Worm (Caenorhabditis elegans) whole organism, L4 larva: ENCODE results near the gene F17C11.2.

Source experiments
- D1046.2 ChIP-seq: fragments of 200-800 bp; sonication (Bioruptor generic); IDR thresholded peaks from 2 replicates; pipeline ENCODE4 v1.3.6; 2022; ENCODE audit warnings: missing genetic modification characterization, missing compliant biosample characterization
- F10B5.3 ChIP-seq: sonication (generic microtip); optimal IDR thresholded peaks from 2 replicates; lab custom pipeline; 2016; ENCODE audit warnings: mild to moderate bottlenecking, missing genetic modification characterization, missing compliant biosample characterization
- F44E2.7 ChIP-seq: fragments of 200-800 bp; sonication (Bioruptor generic); IDR thresholded peaks from 2 replicates; pipeline ENCODE4 v2.1.2; 2022; ENCODE audit warnings: missing genetic modification characterization, missing compliant biosample characterization
- F49E8.2 ChIP-seq: sonication (generic microtip); optimal IDR thresholded peaks from 2 replicates; lab custom pipeline; 2016; ENCODE audit warnings: missing compliant biosample characterization, mild to moderate bottlenecking, missing genetic modification characterization, borderline replicate concordance
- Y48G9A.11 ChIP-seq: fragments of 200-800 bp; sonication (Bioruptor generic); IDR thresholded peaks from 2 replicates; pipeline ENCODE4 v1.3.6; 2022; ENCODE audit warnings: missing genetic modification reagents, missing genetic modification characterization, missing compliant biosample characterization
- Y5F2A.4 ChIP-seq: fragments of 200-800 bp; sonication (Bioruptor generic); optimal IDR thresholded peaks from 2 replicates; lab custom pipeline; 2018; ENCODE audit warnings: mild to moderate bottlenecking, missing genetic modification characterization, missing compliant biosample characterization
- Y75B8A.6 ChIP-seq: fragments of 200-800 bp; sonication (Bioruptor generic); IDR thresholded peaks from 2 replicates; pipeline ENCODE4 v1.3.6; 2022; ENCODE audit warnings: missing genetic modification reagents, missing genetic modification characterization, missing compliant biosample characterization
- ZK546.5 ChIP-seq, 2 experiments: sonication (generic microtip); optimal IDR thresholded peaks; 2 replicates each; lab custom pipeline; 2017; ENCODE audit warnings: missing biosample characterization in 2 of 2, missing genetic modification characterization in 2 of 2
- aha-1 ChIP-seq: fragments of 150-350 bp; peaks from one replicate; lab custom pipeline; 2014; ENCODE audit warnings: missing biosample characterization, missing genetic modification characterization
- ama-1 ChIP-seq: fragments of 150-350 bp; optimal IDR thresholded peaks from 2 replicates; lab custom pipeline; 2014; ENCODE audit warnings: inconsistent platforms, mixed read lengths
- attf-4 ChIP-seq: sonication (generic microtip); optimal IDR thresholded peaks from 3 replicates; lab custom pipeline; 2017; ENCODE audit warnings: missing biosample characterization, missing genetic modification characterization
- ceh-20 ChIP-seq: fragments of 200-800 bp; sonication (Bioruptor generic); IDR thresholded peaks from 2 replicates; pipeline ENCODE4 v1.3.6; 2022; ENCODE audit warnings: missing genetic modification reagents, missing genetic modification characterization, missing compliant biosample characterization
- ceh-28 ChIP-seq: fragments of 150-350 bp; optimal IDR thresholded peaks from 2 replicates; lab custom pipeline; 2014; ENCODE audit warnings: missing biosample characterization, missing genetic modification reagents, missing genetic modification characterization
- ceh-32 ChIP-seq: sonication (generic microtip); optimal IDR thresholded peaks from 2 replicates; lab custom pipeline; 2016; ENCODE audit warnings: mild to moderate bottlenecking, missing genetic modification characterization, missing compliant biosample characterization; ENCODE audit not compliant: poor library complexity
- ceh-62 ChIP-seq: sonication (generic microtip); optimal IDR thresholded peaks from 2 replicates; lab custom pipeline; 2017; ENCODE audit warnings: missing biosample characterization, missing genetic modification characterization
- ces-1 ChIP-seq: fragments of 150-350 bp; sonication (generic microtip); optimal IDR thresholded peaks from 4 replicates; lab custom pipeline; 2014; ENCODE audit warnings: missing biosample characterization, missing genetic modification reagents, missing genetic modification characterization
- egl-27 ChIP-seq: sonication (generic microtip); optimal IDR thresholded peaks from 3 replicates; lab custom pipeline; 2017; ENCODE audit warnings: missing biosample characterization, missing genetic modification reagents, missing genetic modification characterization
- egl-43 ChIP-seq: fragments of 200-800 bp; sonication (Bioruptor generic); IDR thresholded peaks from 2 replicates; pipeline ENCODE4 v1.3.6; 2022; ENCODE audit warnings: missing genetic modification reagents, missing genetic modification characterization, missing compliant biosample characterization
- fkh-10 ChIP-seq: fragments of 150-350 bp; optimal IDR thresholded peaks from 2 replicates; lab custom pipeline; 2014; ENCODE audit warnings: missing biosample characterization, missing genetic modification reagents, missing genetic modification characterization
- fos-1 ChIP-seq: fragments of 150-350 bp; optimal IDR thresholded peaks from 2 replicates; lab custom pipeline; 2014; ENCODE audit warnings: missing biosample characterization, missing genetic modification characterization
- gei-8 ChIP-seq: fragments of 200-800 bp; sonication (Bioruptor generic); optimal IDR thresholded peaks from 2 replicates; lab custom pipeline; 2018; ENCODE audit warnings: mild to moderate bottlenecking, missing genetic modification characterization, missing compliant biosample characterization
- jun-1 ChIP-seq: fragments of 150-350 bp; optimal IDR thresholded peaks from 2 replicates; lab custom pipeline; 2014; ENCODE audit warnings: missing biosample characterization, missing genetic modification reagents, missing genetic modification characterization
- lim-7 ChIP-seq: fragments of 200-800 bp; sonication (Bioruptor generic); IDR thresholded peaks from 2 replicates; pipeline ENCODE4 v1.3.6; 2022; ENCODE audit warnings: missing genetic modification characterization, missing compliant biosample characterization
- lin-1 ChIP-seq: fragments of 200-800 bp; sonication (Bioruptor generic); IDR thresholded peaks from 2 replicates; pipeline ENCODE4 v1.3.6; 2022; ENCODE audit warnings: missing genetic modification reagents, missing genetic modification characterization, missing compliant biosample characterization
- lin-15B ChIP-seq: fragments of 150-350 bp; sonication (generic microtip); optimal IDR thresholded peaks from 3 replicates; lab custom pipeline; 2014; ENCODE audit warnings: missing biosample characterization, missing genetic modification characterization
- lin-29 ChIP-seq: fragments of 200-800 bp; sonication (Bioruptor generic); IDR thresholded peaks from 2 replicates; pipeline ENCODE4 v1.3.6; 2022; ENCODE audit warnings: missing genetic modification reagents, missing genetic modification characterization, missing compliant biosample characterization
- lin-38 ChIP-seq: fragments of 200-800 bp; sonication (Bioruptor generic); IDR thresholded peaks from 2 replicates; pipeline ENCODE4 v1.3.6; 2022; ENCODE audit warnings: missing genetic modification reagents, missing genetic modification characterization, missing compliant biosample characterization
- lin-39 ChIP-seq: fragments of 150-350 bp; optimal IDR thresholded peaks from 2 replicates; lab custom pipeline; 2014; ENCODE audit warnings: missing biosample characterization, missing genetic modification reagents, missing genetic modification characterization
- lsy-2 ChIP-seq, 2 experiments: fragments of 150-350 bp in 1 of 2; sonication (generic microtip) in 1 of 2; optimal IDR thresholded peaks; 2 replicates each; lab custom pipeline; 2014 to 2017; ENCODE audit warnings: missing biosample characterization in 2 of 2, missing genetic modification characterization in 2 of 2
- madf-5 ChIP-seq, 2 experiments: fragments of 200-800 bp; sonication (Bioruptor generic); IDR thresholded peaks; 2 replicates each; pipeline ENCODE4 v1.3.6; 2022; ENCODE audit warnings: missing compliant biosample characterization in 2 of 2, missing genetic modification characterization in 2 of 2
- madf-9 ChIP-seq: fragments of 200-800 bp; sonication (Bioruptor generic); conservative IDR thresholded peaks from 2 replicates; pipeline ENCODE4 v1.3.6; 2022; ENCODE audit warnings: missing genetic modification reagents, missing genetic modification characterization, missing compliant biosample characterization
- mdt-29 ChIP-seq: fragments of 200-800 bp; sonication (Bioruptor generic); IDR thresholded peaks from 2 replicates; pipeline ENCODE4 v1.3.6; 2022; ENCODE audit warnings: missing genetic modification reagents, missing genetic modification characterization, missing compliant biosample characterization
- mep-1 ChIP-seq: fragments of 150-350 bp; sonication (generic microtip); optimal IDR thresholded peaks from 3 replicates; lab custom pipeline; 2014; ENCODE audit warnings: missing biosample characterization, missing genetic modification characterization
- mes-2 ChIP-seq: sonication (generic microtip); optimal IDR thresholded peaks from 2 replicates; lab custom pipeline; 2016; ENCODE audit warnings: missing genotype, mild to moderate bottlenecking, missing genetic modification characterization, missing compliant biosample characterization; ENCODE audit not compliant: poor library complexity, severe bottlenecking
- mxl-2 ChIP-seq: fragments of 200-800 bp; sonication (Bioruptor generic); conservative IDR thresholded peaks from 2 replicates; pipeline ENCODE4 v1.3.6; 2022; ENCODE audit warnings: missing genetic modification reagents, missing genetic modification characterization, missing compliant biosample characterization
- mxl-3 ChIP-seq: fragments of 200-800 bp; sonication (Bioruptor generic); optimal IDR thresholded peaks from 2 replicates; lab custom pipeline; 2018; ENCODE audit warnings: mild to moderate bottlenecking, missing genetic modification characterization, missing compliant biosample characterization
- nhr-28 ChIP-seq: fragments of 150-350 bp; optimal IDR thresholded peaks from 2 replicates; lab custom pipeline; 2014; ENCODE audit warnings: missing biosample characterization, missing genetic modification characterization
- nhr-48 ChIP-seq: sonication (generic microtip); optimal IDR thresholded peaks from 2 replicates; lab custom pipeline; 2016; ENCODE audit warnings: mild to moderate bottlenecking, missing genetic modification characterization, missing compliant biosample characterization
- nhr-6 ChIP-seq: fragments of 150-350 bp; optimal IDR thresholded peaks from 2 replicates; lab custom pipeline; 2014; ENCODE audit warnings: missing biosample characterization, missing genetic modification characterization
- php-3 ChIP-seq: fragments of 200-800 bp; sonication (Bioruptor generic); IDR thresholded peaks from 2 replicates; pipeline ENCODE4 v1.3.6; 2022; ENCODE audit warnings: missing genetic modification reagents, missing genetic modification characterization, missing compliant biosample characterization
- pqm-1 ChIP-seq: sonication (generic microtip); optimal IDR thresholded peaks from 2 replicates; lab custom pipeline; 2017; ENCODE audit warnings: missing biosample characterization, missing genetic modification characterization
- rbr-2 ChIP-seq: sonication (generic microtip); optimal IDR thresholded peaks from 2 replicates; lab custom pipeline; 2016; ENCODE audit warnings: missing genotype, missing genetic modification characterization, missing compliant biosample characterization
- saeg-2 ChIP-seq: fragments of 200-800 bp; sonication (Bioruptor generic); IDR thresholded peaks from 2 replicates; pipeline ENCODE4 v1.3.6; 2022; ENCODE audit warnings: missing genetic modification reagents, missing genetic modification characterization, missing compliant biosample characterization
- sdz-12 ChIP-seq: fragments of 200-800 bp; sonication (Bioruptor generic); optimal IDR thresholded peaks from 2 replicates; lab custom pipeline; 2018; ENCODE audit warnings: mild to moderate bottlenecking, missing genetic modification characterization, missing compliant biosample characterization
- set-16 ChIP-seq: fragments of 200-800 bp; sonication (Bioruptor generic); IDR thresholded peaks from 2 replicates; pipeline ENCODE4 v1.3.6; 2022; ENCODE audit warnings: missing genetic modification reagents, missing genetic modification characterization, missing compliant biosample characterization
- skn-1 ChIP-seq: fragments of 150-350 bp; optimal IDR thresholded peaks from 2 replicates; lab custom pipeline; 2014; ENCODE audit warnings: missing biosample characterization, missing genetic modification characterization
- snpc-4 ChIP-seq: fragments of 150-350 bp; optimal IDR thresholded peaks from 2 replicates; lab custom pipeline; 2014; ENCODE audit warnings: missing biosample characterization, missing genetic modification characterization
- spr-1 ChIP-seq: sonication (generic microtip); optimal IDR thresholded peaks from 2 replicates; lab custom pipeline; 2016; ENCODE audit warnings: mild to moderate bottlenecking, missing genetic modification characterization, missing compliant biosample characterization
- unc-39 ChIP-seq: sonication (generic microtip); optimal IDR thresholded peaks from 2 replicates; lab custom pipeline; 2017; ENCODE audit warnings: missing biosample characterization, missing genetic modification characterization
- vab-7 ChIP-seq: fragments of 200-800 bp; sonication (Bioruptor generic); IDR thresholded peaks from 2 replicates; pipeline ENCODE4 v1.3.6; 2022; ENCODE audit warnings: missing genetic modification reagents, missing genetic modification characterization, missing compliant biosample characterization
- zag-1 ChIP-seq: fragments of 150-350 bp; optimal IDR thresholded peaks from 2 replicates; lab custom pipeline; 2014; ENCODE audit warnings: missing biosample characterization, missing genetic modification characterization
- zfp-3 ChIP-seq: fragments of 200-800 bp; sonication (Bioruptor generic); conservative IDR thresholded peaks from 2 replicates; pipeline ENCODE4 v1.3.6; 2022; ENCODE audit warnings: missing genetic modification reagents, missing genetic modification characterization, missing compliant biosample characterization
- zip-11 ChIP-seq: fragments of 200-800 bp; sonication (Bioruptor generic); IDR thresholded peaks from 2 replicates; pipeline ENCODE4 v1.3.6; 2022; ENCODE audit warnings: missing genetic modification characterization, missing compliant biosample characterization

F17C11.2 gene

DNA sequence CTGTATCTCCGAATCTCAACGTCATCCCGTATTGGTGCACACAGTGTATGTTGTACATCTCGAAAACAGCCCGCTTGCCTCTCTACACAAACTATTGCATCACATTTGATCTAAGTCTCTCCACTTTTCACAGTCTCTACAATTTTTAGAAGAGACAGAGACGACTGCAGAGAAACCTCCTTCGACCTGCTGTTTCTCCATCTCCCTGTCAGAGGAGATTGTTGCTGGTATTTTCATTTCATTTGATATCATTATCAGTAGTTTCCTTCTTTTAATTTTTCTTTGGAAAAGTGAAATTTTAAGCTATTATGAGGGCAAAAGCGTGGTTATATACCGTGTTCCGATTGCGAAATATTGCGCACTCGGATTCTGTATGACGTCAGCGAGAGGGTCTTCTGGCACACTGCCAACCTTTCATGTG lies 7.4 kb upstream of the F17C11.2 start (continued):
- TF ChIP-seq Y48G9A.11 (GFP tag; lab: Robert Waterston, UW) (no peak), madf-5 (GFP tag; IDR thresholded peaks at IDR 0.05; lab: Robert Waterston, UW) (no peak), set-16 (GFP tag; lab: Robert Waterston, UW) (no peak), madf-9 (GFP tag; lab: Robert Waterston, UW) (no peak), nhr-28 (peak; percentile 95), F10B5.3 (tag; lab: Kevin White, UChicago) (no peak), unc-39 (tag; lab: Kevin White, UChicago) (no peak), fos-1 (tag; lab: Kevin White, UChicago) (no peak), lin-1 (GFP tag; lab: Robert Waterston, UW) (no peak; the same call in 1 of the 2 replicates), lin-39 (tag; lab: Kevin White, UChicago) (no peak), ama-1 (lab: Kevin White, UChicago) (peak; percentile 58), ZK546.5 (tag; optimal IDR thresholded peaks at IDR 0.05; lab: Kevin White, UChicago) (no peak), gei-8 (GFP tag; lab: Kevin White, UChicago) (no peak), mep-1 (peak; percentile 65), fkh-10 (GFP tag; lab: Kevin White, UChicago) (no peak), lin-29 (GFP tag; lab: Robert Waterston, UW) (no peak), zfp-3 (GFP tag; lab: Robert Waterston, UW) (no peak), rbr-2 (tag; lab: Kevin White, UChicago) (peak; percentile 42), pqm-1 (tag; lab: Kevin White, UChicago) (peak; percentile 28), lin-15B (tag; lab: Kevin White, UChicago) (no peak), ceh-20 (GFP tag; lab: Robert Waterston, UW) (no peak), zag-1 (tag; lab: Kevin White, UChicago) (no peak), lim-7 (GFP tag; lab: Robert Waterston, UW) (no peak), skn-1 (tag; lab: Kevin White, UChicago) (no peak), nhr-6 (tag; lab: Kevin White, UChicago) (peak; percentile 8), saeg-2 (no peak), D1046.2 (GFP tag; lab: Robert Waterston, UW) (no peak), snpc-4 (no peak), zip-11 (GFP tag; lab: Robert Waterston, UW) (no peak), lsy-2 (tag; optimal IDR thresholded peaks at IDR 0.05; lab: Kevin White, UChicago) (peak in 1 of 2 experiments; percentile 73), lin-38 (GFP tag; lab: Robert Waterston, UW) (peak; percentile 38), php-3 (GFP tag; lab: Robert Waterston, UW) (no peak), mdt-29 (no peak), ces-1 (GFP tag; lab: Kevin White, UChicago) (no peak), vab-7 (GFP tag; lab: Robert Waterston, UW) (no peak), mes-2 (tag; lab: Kevin White, UChicago) (peak; percentile 61), Y75B8A.6 (GFP tag; lab: Robert Waterston, UW) (no peak), ceh-62 (tag; lab: Kevin White, UChicago) (no peak), egl-43 (GFP tag; lab: Robert Waterston, UW) (no peak), mxl-2 (GFP tag; lab: Robert Waterston, UW) (no peak), aha-1 (peak; percentile 49), egl-27 (tag; lab: Kevin White, UChicago) (no peak), sdz-12 (GFP tag; lab: Kevin White, UChicago) (no peak), F44E2.7 (GFP tag; lab: Robert Waterston, UW) (no peak), attf-4 (no peak), spr-1 (tag; lab: Kevin White, UChicago) (peak; percentile 71), nhr-48 (tag; lab: Kevin White, UChicago) (peak; percentile 89), jun-1 (tag; lab: Kevin White, UChicago) (no peak), ceh-28 (tag; lab: Kevin White, UChicago) (no peak), ceh-32 (tag; lab: Kevin White, UChicago) (no peak), mxl-3 (GFP tag; lab: Kevin White, UChicago) (peak; percentile 75), Y5F2A.4 (GFP tag; lab: Kevin White, UChicago) (no peak), F49E8.2 (tag; lab: Kevin White, UChicago) (no peak)
